Fruit fly (Drosophila melanogaster) S2 (cell line): Measurements from ENCODE around the gene Cftr.

Source experiments
- CG8478 ChIP-seq: fragments of >200 bp; optimal IDR thresholded peaks from 2 replicates; lab custom pipeline; 2018
- CTCF ChIP-seq, 2 experiments: fragments of >200 bp; optimal IDR thresholded peaks; 2 replicates each; lab custom pipeline; 2018

- TF ChIP-seq CG8478 (lab: Kevin White, UChicago) (no peak), CTCF (optimal IDR thresholded peaks at IDR 0.05; lab: Kevin White, UChicago) (no peak)
Observed at dm6 chr3R:24521313-24521712, 22.4 kb downstream of the Cftr start.
